Fruit fly (Drosophila melanogaster) S2 (cell line): ENCODE data around the gene Ythdc1.

Experiments
- CG8478 ChIP-seq: fragments of >200 bp; optimal IDR thresholded peaks from 2 replicates; lab custom pipeline; 2018
- CTCF ChIP-seq, 2 experiments: fragments of >200 bp; optimal IDR thresholded peaks; 2 replicates each; lab custom pipeline; 2018

DNA sequence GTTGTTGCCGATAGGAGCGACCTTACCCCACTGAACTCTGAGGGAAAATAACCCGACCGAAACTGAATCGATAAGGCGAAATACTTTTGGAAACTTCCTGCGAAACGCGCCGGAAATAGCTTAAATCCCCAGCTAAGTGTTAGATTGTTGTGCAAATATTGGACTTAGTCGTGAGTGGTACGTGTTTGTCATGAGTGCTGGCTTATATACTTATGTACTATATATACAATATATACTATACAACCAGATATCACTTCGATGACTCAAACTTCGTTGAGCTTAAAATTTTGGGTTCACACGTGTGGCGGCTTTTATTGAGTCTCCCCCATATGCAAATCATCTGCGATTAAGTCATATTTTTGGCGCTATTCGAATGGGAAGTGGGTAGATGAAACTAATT, 27.7 kb downstream of the Ythdc1 start:
- TF ChIP-seq CG8478 (lab: Kevin White, UChicago): no peak
- no peak for TF ChIP-seq CTCF (optimal IDR thresholded peaks at IDR 0.05; lab: Kevin White, UChicago)
